Worm (Caenorhabditis elegans) whole organism, L2 larva: ENCODE results near the gene idpp-12.

Experiments used
- egl-27 ChIP-seq: sonication (generic microtip); optimal IDR thresholded peaks from 3 replicates; lab custom pipeline; 2017; ENCODE audit warnings: missing biosample characterization, missing genetic modification reagents, missing genetic modification characterization
- elt-3 ChIP-seq: sonication (generic microtip); optimal IDR thresholded peaks from 2 replicates; lab custom pipeline; 2017; ENCODE audit warnings: missing biosample characterization, missing genetic modification characterization
- nhr-21 ChIP-seq: fragments of 150-350 bp; optimal IDR thresholded peaks from 2 replicates; lab custom pipeline; 2014; ENCODE audit warnings: missing biosample characterization, missing genetic modification characterization
- unc-55 ChIP-seq: fragments of 150-350 bp; sonication (generic microtip); optimal IDR thresholded peaks from 3 replicates; lab custom pipeline; 2014; ENCODE audit warnings: missing biosample characterization, missing genetic modification reagents, missing genetic modification characterization
- unc-62 ChIP-seq: fragments of 150-350 bp; optimal IDR thresholded peaks from 2 replicates; lab custom pipeline; 2014; ENCODE audit warnings: missing biosample characterization, missing genetic modification reagents, missing genetic modification characterization

- TF ChIP-seq unc-55 (GFP tag; lab: Kevin White, UChicago) (no peak), unc-62 (no peak), nhr-21 (tag; lab: Kevin White, UChicago) (no peak), elt-3 (tag; lab: Kevin White, UChicago) (no peak), egl-27 (tag; lab: Kevin White, UChicago) (no peak)
These were observed 4.6 kb upstream of the idpp-12 start for ce11 chrIV:3299229-3299628.
